Worm (Caenorhabditis elegans): Measurements from ENCODE around the gene irg-3.

The irg-3 gene

DNA sequence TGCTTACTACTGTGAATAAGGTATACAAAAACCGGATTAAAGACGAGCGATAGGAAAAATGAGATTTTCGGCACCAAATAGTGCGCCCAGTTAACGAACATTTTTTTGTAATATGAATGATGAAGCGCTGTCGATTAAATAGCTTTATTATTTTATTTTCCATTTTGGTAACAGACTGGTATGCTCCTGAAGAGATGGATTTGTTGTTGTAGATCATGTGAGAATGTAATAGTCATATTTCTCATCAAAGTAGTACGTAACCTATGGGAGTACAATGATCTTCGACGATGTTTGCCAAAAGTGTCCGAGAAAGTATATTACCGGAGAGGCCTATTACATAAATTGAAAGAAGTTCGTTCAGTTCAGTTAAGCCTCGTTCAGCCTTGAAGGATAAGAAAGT is 21.7 kb upstream of the irg-3 start, which contains the start of gene srj-19:
TSS of gene srj-19 (minus strand) at position 101 of the 400 bp plus-strand sequence.
- TF ChIP-seq lin-1 (GFP tag; IDR thresholded peaks at IDR 0.05) (no peak), nhr-6 (tag; optimal IDR thresholded peaks at IDR 0.05) (no peak), aha-1 (tag) (no peak), lin-29 (GFP tag; IDR thresholded peaks at IDR 0.05) (no peak), daf-12 (tag; optimal IDR thresholded peaks at IDR 0.05) (no peak), egl-43 (GFP tag; IDR thresholded peaks at IDR 0.05) (no peak), Y5F2A.4 (GFP tag; optimal IDR thresholded peaks at IDR 0.05) (no peak), ztf-11 (tag; optimal IDR thresholded peaks at IDR 0.05) (no peak), spr-1 (tag; optimal IDR thresholded peaks at IDR 0.05) (no peak), rbr-2 (tag; optimal IDR thresholded peaks at IDR 0.05) (no peak), vab-7 (GFP tag; IDR thresholded peaks at IDR 0.05) (no peak), nhr-237 (tag; optimal IDR thresholded peaks at IDR 0.05) (no peak), lsy-2 (tag; optimal IDR thresholded peaks at IDR 0.05) (no peak)

DNA sequence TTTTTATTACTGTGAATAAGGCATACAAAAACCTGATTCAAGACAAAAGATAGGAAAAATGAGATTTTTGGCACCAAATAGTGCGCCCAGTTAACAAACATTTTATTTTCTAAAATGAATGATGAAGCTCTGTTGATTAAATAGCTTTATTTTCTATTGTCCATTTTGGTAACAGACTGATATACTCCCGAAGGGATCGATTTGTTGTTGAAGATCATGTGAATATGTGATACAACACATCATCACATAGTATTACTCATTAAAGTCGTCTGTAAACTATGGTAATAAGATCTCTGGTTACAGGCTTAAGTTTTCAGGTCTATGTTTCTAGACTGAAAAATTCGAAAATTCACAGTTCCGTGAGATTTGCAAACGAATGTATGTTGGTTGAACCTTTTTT is 19.3 kb upstream of the irg-3 start, which contains the start of gene srj-20:
TSS of gene srj-20 (minus strand) at position 101 of the 400 bp plus-strand sequence.
- TF ChIP-seq lin-1 (GFP tag; IDR thresholded peaks at IDR 0.05) = no peak
- TF ChIP-seq lir-3 (tag; optimal IDR thresholded peaks at IDR 0.05) = no peak
- TF ChIP-seq zfp-2 (tag; optimal IDR thresholded peaks at IDR 0.05) = no peak
- TF ChIP-seq cey-2 (tag; optimal IDR thresholded peaks at IDR 0.05; ENCODE audit: borderline replicate concordance, insufficient read depth) = no peak
- no peak for TF ChIP-seq lin-15B (tag; optimal IDR thresholded peaks at IDR 0.05)
- no peak for TF ChIP-seq gei-8 (GFP tag; optimal IDR thresholded peaks at IDR 0.05)
- no peak for TF ChIP-seq vab-7 (GFP tag; IDR thresholded peaks at IDR 0.05)
- TF ChIP-seq F49E8.2 (tag; optimal IDR thresholded peaks at IDR 0.05; ENCODE audit: borderline replicate concordance) = no peak
- no peak for TF ChIP-seq mdt-29 (GFP tag; IDR thresholded peaks at IDR 0.05)
- TF ChIP-seq dve-1 (tag; optimal IDR thresholded peaks at IDR 0.05; ENCODE audit: insufficient read depth) = no peak
- no peak for TF ChIP-seq ceh-44 (GFP tag; IDR thresholded peaks at IDR 0.05)
- TF ChIP-seq lsy-2 (tag; optimal IDR thresholded peaks at IDR 0.05) = no peak
- no peak for TF ChIP-seq dmd-8 (GFP tag; IDR thresholded peaks at IDR 0.05)
- TF ChIP-seq Y48G9A.11 (GFP tag; IDR thresholded peaks at IDR 0.05) = no peak
- TF ChIP-seq lin-39 (tag; optimal IDR thresholded peaks at IDR 0.05) = no peak
- TF ChIP-seq dmd-9 (GFP tag; IDR thresholded peaks at IDR 0.05) = no peak
- no peak for TF ChIP-seq madf-9 (GFP tag; conservative IDR thresholded peaks at IDR 0.05)

- TF ChIP-seq ZK546.5 (tag; optimal IDR thresholded peaks at IDR 0.05) (no peak), ceh-32 (tag; optimal IDR thresholded peaks at IDR 0.05; ENCODE audit: poor library complexity) (no peak), dve-1 (tag; optimal IDR thresholded peaks at IDR 0.05; ENCODE audit: insufficient read depth) (no peak), F44E2.7 (GFP tag; IDR thresholded peaks at IDR 0.05) (no peak), dmd-9 (GFP tag; IDR thresholded peaks at IDR 0.05) (no peak), set-16 (GFP tag; IDR thresholded peaks at IDR 0.05) (no peak), F37D6.2 (tag; optimal IDR thresholded peaks at IDR 0.05) (no peak)
Observed at ce11 chrV:2573881-2574280, 18.5 kb upstream of the irg-3 start, which contains the start of gene nhr-290. Gene nhr-290, plus strand, starts transcription at chrV:2574181.

DNA sequence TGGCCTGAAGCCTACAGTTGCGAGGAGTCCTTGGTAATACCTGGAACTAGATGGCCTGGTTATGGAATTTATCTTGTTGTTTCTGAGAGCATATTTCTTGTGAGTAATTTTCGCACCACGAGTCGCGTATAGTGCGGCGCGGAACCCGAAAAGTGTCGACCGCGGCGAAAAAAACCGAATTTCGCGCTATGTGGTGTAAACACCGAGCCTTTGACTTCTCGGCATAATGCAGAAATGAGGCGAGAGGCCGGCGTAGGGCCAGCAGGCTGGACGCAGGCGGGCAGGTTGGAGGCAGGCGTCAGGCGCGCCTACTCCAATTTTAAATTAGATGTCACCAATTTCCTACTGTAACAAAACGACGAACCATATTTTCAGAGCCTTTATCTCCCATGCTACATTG is 16.7 kb upstream of the irg-3 start:
- TF ChIP-seq set-16 (GFP tag; IDR thresholded peaks at IDR 0.05) (peak; percentile 73), madf-5 (GFP tag; IDR thresholded peaks at IDR 0.05) (0 out of 4 replicates have a peak, but pooled peaks of 1 of the 2 experiments have one; percentile 5), Y105C5A.15 (GFP tag; IDR thresholded peaks at IDR 0.05) (0 out of 2 replicates have a peak, but pooled peaks have one; percentile 40), ZK546.5 (tag; optimal IDR thresholded peaks at IDR 0.05) (no peak), pqm-1 (tag; optimal IDR thresholded peaks at IDR 0.05) (no peak), snpc-4 (tag; optimal IDR thresholded peaks at IDR 0.05) (no peak)
